Worm (Caenorhabditis elegans) whole organism, L4 larva: ENCODE data around the gene fbxb-106.
A peak's percentile ranks its signal among the peaks of the same experiment; 100 is the strongest.

ENCODE experiments used
- F26F4.8 ChIP-seq: fragments of 200-800 bp; sonication (Bioruptor generic); conservative IDR thresholded peaks from 2 replicates; pipeline ENCODE4 v1.3.6; 2022; ENCODE audit warnings: missing genetic modification characterization, missing compliant biosample characterization
- F44E2.7 ChIP-seq: fragments of 200-800 bp; sonication (Bioruptor generic); IDR thresholded peaks from 2 replicates; pipeline ENCODE4 v2.1.2; 2022; ENCODE audit warnings: missing genetic modification characterization, missing compliant biosample characterization
- Y5F2A.4 ChIP-seq: fragments of 200-800 bp; sonication (Bioruptor generic); optimal IDR thresholded peaks from 2 replicates; lab custom pipeline; 2018; ENCODE audit warnings: mild to moderate bottlenecking, missing genetic modification characterization, missing compliant biosample characterization
- arid-1 ChIP-seq: fragments of 200-800 bp; sonication (Bioruptor generic); conservative IDR thresholded peaks from 2 replicates; pipeline ENCODE4 v1.3.6; 2022; ENCODE audit warnings: missing genetic modification reagents, missing genetic modification characterization, missing compliant biosample characterization
- ceh-28 ChIP-seq: fragments of 150-350 bp; optimal IDR thresholded peaks from 2 replicates; lab custom pipeline; 2014; ENCODE audit warnings: missing biosample characterization, missing genetic modification reagents, missing genetic modification characterization
- ceh-44 ChIP-seq: fragments of 200-800 bp; sonication (Bioruptor generic); IDR thresholded peaks from 2 replicates; pipeline ENCODE4 v1.3.6; 2022; ENCODE audit warnings: missing genetic modification reagents, missing genetic modification characterization, missing compliant biosample characterization
- ceh-62 ChIP-seq: sonication (generic microtip); optimal IDR thresholded peaks from 2 replicates; lab custom pipeline; 2017; ENCODE audit warnings: missing biosample characterization, missing genetic modification characterization
- dmd-8 ChIP-seq: fragments of 200-800 bp; sonication (Bioruptor generic); IDR thresholded peaks from 2 replicates; pipeline ENCODE4 v1.3.6; 2022; ENCODE audit warnings: missing genetic modification characterization, missing compliant biosample characterization
- duxl-1 ChIP-seq: sonication (generic microtip); optimal IDR thresholded peaks from 2 replicates; lab custom pipeline; 2016; ENCODE audit warnings: mild to moderate bottlenecking, missing genetic modification characterization, moderate library complexity, missing compliant biosample characterization; ENCODE audit not compliant: poor library complexity
- fkh-10 ChIP-seq: fragments of 150-350 bp; optimal IDR thresholded peaks from 2 replicates; lab custom pipeline; 2014; ENCODE audit warnings: missing biosample characterization, missing genetic modification reagents, missing genetic modification characterization
- gei-8 ChIP-seq: fragments of 200-800 bp; sonication (Bioruptor generic); optimal IDR thresholded peaks from 2 replicates; lab custom pipeline; 2018; ENCODE audit warnings: mild to moderate bottlenecking, missing genetic modification characterization, missing compliant biosample characterization
- hlh-30 ChIP-seq: sonication (generic microtip); optimal IDR thresholded peaks from 2 replicates; lab custom pipeline; 2017; ENCODE audit warnings: antibody characterized with exemption, mild to moderate bottlenecking, missing genetic modification characterization, missing compliant biosample characterization; ENCODE audit not compliant: insufficient read depth
- hmg-1.1 ChIP-seq: fragments of 200-800 bp; sonication (Bioruptor generic); IDR thresholded peaks from 2 replicates; pipeline ENCODE4 v1.3.6; 2022; ENCODE audit warnings: missing genetic modification reagents, missing genetic modification characterization, missing compliant biosample characterization
- lin-13 ChIP-seq: fragments of 150-350 bp; optimal IDR thresholded peaks from 2 replicates; lab custom pipeline; 2014; ENCODE audit warnings: missing biosample characterization, missing genetic modification reagents, missing genetic modification characterization
- lin-15B ChIP-seq: fragments of 150-350 bp; sonication (generic microtip); optimal IDR thresholded peaks from 3 replicates; lab custom pipeline; 2014; ENCODE audit warnings: missing biosample characterization, missing genetic modification characterization
- lin-38 ChIP-seq: fragments of 200-800 bp; sonication (Bioruptor generic); IDR thresholded peaks from 2 replicates; pipeline ENCODE4 v1.3.6; 2022; ENCODE audit warnings: missing genetic modification reagents, missing genetic modification characterization, missing compliant biosample characterization
- mes-2 ChIP-seq: sonication (generic microtip); optimal IDR thresholded peaks from 2 replicates; lab custom pipeline; 2016; ENCODE audit warnings: missing genotype, mild to moderate bottlenecking, missing genetic modification characterization, missing compliant biosample characterization; ENCODE audit not compliant: poor library complexity, severe bottlenecking
- mxl-3 ChIP-seq: fragments of 200-800 bp; sonication (Bioruptor generic); optimal IDR thresholded peaks from 2 replicates; lab custom pipeline; 2018; ENCODE audit warnings: mild to moderate bottlenecking, missing genetic modification characterization, missing compliant biosample characterization
- nhr-11 ChIP-seq: fragments of 150-350 bp; optimal IDR thresholded peaks from 2 replicates; lab custom pipeline; 2014; ENCODE audit warnings: missing biosample characterization, missing genetic modification characterization
- nhr-28 ChIP-seq: fragments of 150-350 bp; optimal IDR thresholded peaks from 2 replicates; lab custom pipeline; 2014; ENCODE audit warnings: missing biosample characterization, missing genetic modification characterization
- nhr-42 ChIP-seq: fragments of 200-800 bp; sonication (Bioruptor generic); IDR thresholded peaks from 2 replicates; pipeline ENCODE4 v1.3.6; 2022; ENCODE audit warnings: missing genetic modification characterization, missing compliant biosample characterization
- nhr-6 ChIP-seq: fragments of 150-350 bp; optimal IDR thresholded peaks from 2 replicates; lab custom pipeline; 2014; ENCODE audit warnings: missing biosample characterization, missing genetic modification characterization
- pha-4 ChIP-seq, 2 experiments: fragments of 150-350 bp in 1 of 2; fragments of 200-800 bp in 1 of 2; sonication (Bioruptor generic) in 1 of 2; IDR thresholded peaks in 1 of 2; optimal IDR thresholded peaks in 1 of 2; 2 replicates each; pipeline versions ENCODE4 v1.3.6 to Lab custom; 2014 to 2022; ENCODE audit warnings: missing genetic modification characterization in 2 of 2, missing genetic modification reagents in 2 of 2, missing biosample characterization in 1 of 2, missing compliant biosample characterization in 1 of 2
- rbr-2 ChIP-seq: sonication (generic microtip); optimal IDR thresholded peaks from 2 replicates; lab custom pipeline; 2016; ENCODE audit warnings: missing genotype, missing genetic modification characterization, missing compliant biosample characterization
- set-16 ChIP-seq: fragments of 200-800 bp; sonication (Bioruptor generic); IDR thresholded peaks from 2 replicates; pipeline ENCODE4 v1.3.6; 2022; ENCODE audit warnings: missing genetic modification reagents, missing genetic modification characterization, missing compliant biosample characterization
- snpc-1.2 ChIP-seq: fragments of 200-800 bp; sonication (Bioruptor generic); IDR thresholded peaks from 2 replicates; pipeline ENCODE4 v1.3.6; 2022; ENCODE audit warnings: missing genetic modification reagents, missing genetic modification characterization, missing compliant biosample characterization
- spr-1 ChIP-seq: sonication (generic microtip); optimal IDR thresholded peaks from 2 replicates; lab custom pipeline; 2016; ENCODE audit warnings: mild to moderate bottlenecking, missing genetic modification characterization, missing compliant biosample characterization
- tag-97 ChIP-seq: fragments of 200-800 bp; sonication (Bioruptor generic); IDR thresholded peaks from 2 replicates; pipeline ENCODE4 v1.3.6; 2022; ENCODE audit warnings: missing genetic modification characterization, missing compliant biosample characterization
- tra-1 ChIP-seq: fragments of 200-800 bp; sonication (Bioruptor generic); IDR thresholded peaks from 2 replicates; pipeline ENCODE4 v1.3.6; 2022; ENCODE audit warnings: missing genetic modification reagents, missing genetic modification characterization, missing compliant biosample characterization
- unc-62 ChIP-seq, 3 experiments: fragments of 150-350 bp in 1 of 3; sonication (generic microtip); optimal IDR thresholded peaks in 2 of 3; peaks in 1 of 3; 1 replicate in 1 of 3; 2 replicates in 2 of 3; lab custom pipeline; 2014 to 2017; ENCODE audit warnings: missing biosample characterization in 3 of 3, missing genetic modification characterization in 3 of 3, missing genetic modification reagents in 3 of 3, missing genotype in 1 of 3
- vab-7 ChIP-seq: fragments of 200-800 bp; sonication (Bioruptor generic); IDR thresholded peaks from 2 replicates; pipeline ENCODE4 v1.3.6; 2022; ENCODE audit warnings: missing genetic modification reagents, missing genetic modification characterization, missing compliant biosample characterization
- zip-11 ChIP-seq: fragments of 200-800 bp; sonication (Bioruptor generic); IDR thresholded peaks from 2 replicates; pipeline ENCODE4 v1.3.6; 2022; ENCODE audit warnings: missing genetic modification characterization, missing compliant biosample characterization
- zip-2 ChIP-seq: fragments of 150-350 bp; optimal IDR thresholded peaks from 2 replicates; lab custom pipeline; 2014; ENCODE audit warnings: missing biosample characterization, missing genetic modification characterization

The fbxb-106 gene

DNA sequence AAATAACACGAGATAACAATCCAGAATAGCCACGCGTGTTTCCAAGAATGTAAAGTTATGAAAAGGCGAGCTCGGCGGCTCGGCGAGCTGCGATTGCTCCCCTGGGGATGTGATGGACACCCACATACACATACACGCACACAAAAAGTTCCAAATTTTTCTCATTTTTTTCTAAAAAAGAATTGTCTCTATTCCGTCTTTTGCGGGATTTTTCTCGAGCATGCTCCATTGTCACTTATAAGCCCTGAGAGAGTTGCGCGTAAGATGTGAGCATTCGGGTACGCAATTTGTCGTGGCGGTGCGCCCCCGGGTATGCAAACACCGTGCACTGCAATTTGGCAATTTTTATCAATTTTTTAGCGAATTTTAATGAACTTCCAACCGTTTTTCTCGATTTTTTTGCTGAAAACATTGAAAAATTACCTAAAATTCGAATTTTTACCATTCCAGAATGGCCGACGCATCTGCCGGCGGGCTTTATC lies 24.9 kb downstream of the fbxb-106 start, which contains the start of the genes F08D12.12 and srpa-72 (continued):
- TF ChIP-seq pha-4 (GFP tag; IDR thresholded peaks at IDR 0.05; lab: Robert Waterston, UW) (no peak), pha-4 (tag; optimal IDR thresholded peaks at IDR 0.05; lab: Kevin White, UChicago) (no peak), snpc-1.2 (GFP tag; lab: Robert Waterston, UW) (no peak), rbr-2 (tag; lab: Kevin White, UChicago) (peak; percentile 21), spr-1 (no peak), nhr-11 (tag; lab: Kevin White, UChicago) (no peak), ceh-44 (GFP tag; lab: Robert Waterston, UW) (0 out of 2 replicates have a peak, but pooled peaks have one; percentile 28), dmd-8 (GFP tag; lab: Robert Waterston, UW) (no peak), unc-62 (GFP tag; optimal IDR thresholded peaks at IDR 0.05 in 1 of 2; lab: Kevin White, UChicago) (peak in 1 of 2 experiments; percentile 55), unc-62 (tag; optimal IDR thresholded peaks at IDR 0.05; lab: Kevin White, UChicago) (no peak), arid-1 (GFP tag; lab: Robert Waterston, UW) (no peak), lin-13 (GFP tag; lab: Kevin White, UChicago) (no peak), ceh-62 (no peak), nhr-42 (GFP tag; lab: Robert Waterston, UW) (no peak), duxl-1 (tag; lab: Kevin White, UChicago) (no peak), Y5F2A.4 (GFP tag; lab: Kevin White, UChicago) (no peak), tag-97 (GFP tag; lab: Robert Waterston, UW) (no peak), gei-8 (GFP tag; lab: Kevin White, UChicago) (no peak)

- TF ChIP-seq zip-2 (tag; lab: Kevin White, UChicago) (no peak), hmg-1.1 (GFP tag; lab: Robert Waterston, UW) (no peak), zip-11 (GFP tag; lab: Robert Waterston, UW) (no peak), set-16 (GFP tag; lab: Robert Waterston, UW) (peak; percentile 76), F44E2.7 (GFP tag; lab: Robert Waterston, UW) (no peak), fkh-10 (GFP tag; lab: Kevin White, UChicago) (no peak), unc-62 (GFP tag; optimal IDR thresholded peaks at IDR 0.05 in 1 of 2; lab: Kevin White, UChicago) (peak in 1 of 2 experiments; percentile 81), unc-62 (tag; optimal IDR thresholded peaks at IDR 0.05; lab: Kevin White, UChicago) (no peak), tra-1 (GFP tag; lab: Robert Waterston, UW) (no peak), mes-2 (tag; lab: Kevin White, UChicago) (no peak), nhr-28 (tag; lab: Kevin White, UChicago) (no peak), F26F4.8 (GFP tag; lab: Robert Waterston, UW) (no peak), Y5F2A.4 (GFP tag; lab: Kevin White, UChicago) (no peak), mxl-3 (GFP tag; lab: Kevin White, UChicago) (no peak), lin-38 (GFP tag; lab: Robert Waterston, UW) (no peak)
- TF ChIP-seq, all 104 proteins: peak for 2
Observed at ce11 chrII:2787849-2788248, 25.6 kb downstream of the fbxb-106 start.

- TF ChIP-seq nhr-6 (tag; lab: Kevin White, UChicago) (no peak), set-16 (GFP tag; lab: Robert Waterston, UW) (peak; percentile 56), ceh-28 (tag; lab: Kevin White, UChicago) (no peak), hlh-30 (no peak)
Observed at ce11 chrII:2791693-2792092, 29.5 kb downstream of the fbxb-106 start.

DNA sequence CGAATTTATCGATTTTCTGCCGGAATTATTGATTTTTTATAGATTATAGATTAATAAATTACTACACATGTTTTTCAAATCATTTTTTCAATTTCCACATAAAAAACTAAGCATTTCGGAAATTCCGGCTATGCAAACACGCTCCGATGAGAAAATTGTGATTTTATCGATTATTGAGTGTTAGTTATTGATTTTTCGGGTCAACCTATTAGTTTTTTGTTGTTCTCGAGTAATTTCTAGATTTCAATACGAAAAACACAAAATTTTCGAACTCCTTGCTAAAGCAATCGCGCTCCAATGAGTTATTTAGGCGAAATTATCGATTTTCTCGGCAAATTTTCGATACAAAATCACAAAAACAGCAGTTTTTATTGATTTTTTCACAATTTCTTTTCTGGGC lies 33.2 kb downstream of the fbxb-106 start:
- TF ChIP-seq vab-7 (GFP tag; lab: Robert Waterston, UW) = no peak
- no peak for TF ChIP-seq lin-15B (tag; lab: Kevin White, UChicago)
- peak; percentile 75 for TF ChIP-seq ceh-28 (tag; lab: Kevin White, UChicago)
- peak in 1 of 2 experiments; percentile 51 for TF ChIP-seq unc-62 (GFP tag; optimal IDR thresholded peaks at IDR 0.05 in 1 of 2; lab: Kevin White, UChicago)
- TF ChIP-seq unc-62 (tag; optimal IDR thresholded peaks at IDR 0.05; lab: Kevin White, UChicago) = no peak
